Fruit fly (Drosophila melanogaster): Measurements from ENCODE around the gene CG3386.
A peak's percentile ranks its signal among the peaks of the same experiment; 100 is the strongest.

CG3386 gene

DNA sequence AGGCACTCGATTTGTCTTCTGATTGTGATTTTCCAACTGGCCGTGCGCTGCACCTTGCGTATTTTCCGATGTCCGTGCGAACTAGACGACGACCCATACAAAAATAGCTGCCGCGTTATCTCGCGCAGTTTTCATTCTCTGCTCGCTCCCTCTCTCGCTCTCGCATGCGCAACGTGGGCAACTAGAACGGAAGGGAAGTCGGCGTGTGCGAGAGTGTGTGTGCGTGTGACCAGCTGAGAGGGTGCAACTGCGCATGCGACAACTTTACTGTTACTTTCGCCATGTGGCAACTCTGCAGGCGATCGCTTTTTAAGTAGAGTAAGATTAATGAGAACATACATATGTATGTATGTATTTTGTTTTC is 3.2 kb upstream of the CG3386 start, which contains the start of gene ebd1 (continued):
- TF ChIP-seq CHES-1-like (GFP tag; optimal IDR thresholded peaks at IDR 0.05) (no peak), CG6813 (GFP tag; optimal IDR thresholded peaks at IDR 0.05) (no peak), gsb-n (tag; optimal IDR thresholded peaks at IDR 0.05) (no peak), sima (GFP tag; optimal IDR thresholded peaks at IDR 0.05) (no peak), lmd (GFP tag; IDR thresholded peaks at IDR 0.05) (no peak), CG17912 (GFP tag; optimal IDR thresholded peaks at IDR 0.05) (peak; percentile 7), CG6765 (GFP tag; optimal IDR thresholded peaks at IDR 0.05) (no peak), repo (GFP tag; optimal IDR thresholded peaks at IDR 0.05) (no peak), Ssrp (tag; optimal IDR thresholded peaks at IDR 0.05) (no peak), CG34224 (GFP tag; IDR thresholded peaks at IDR 0.05; ENCODE audit: partially characterized antibody) (0 out of 3 replicates have a peak, but pooled peaks have one; percentile 16), Atf3 (GFP tag; optimal IDR thresholded peaks at IDR 0.05) (no peak), Dek (tag; optimal IDR thresholded peaks at IDR 0.05) (no peak), slou (GFP tag; optimal IDR thresholded peaks at IDR 0.05) (no peak), CG8359 (GFP tag; optimal IDR thresholded peaks at IDR 0.05; ENCODE audit: borderline replicate concordance) (no peak), ato (GFP tag; IDR thresholded peaks at IDR 0.05; ENCODE audit: partially characterized antibody) (no peak), YL-1 (GFP tag; optimal IDR thresholded peaks at IDR 0.05) (peak; percentile 70), jing (GFP tag; optimal IDR thresholded peaks at IDR 0.05) (no peak), cad (GFP tag; optimal IDR thresholded peaks at IDR 0.05) (no peak), Stat92E (GFP tag; optimal IDR thresholded peaks at IDR 0.05) (no peak), CG12236 (GFP tag; optimal IDR thresholded peaks at IDR 0.05) (no peak), CG11093 (GFP tag; IDR thresholded peaks at IDR 0.05) (no peak), CG12219 (GFP tag; optimal IDR thresholded peaks at IDR 0.05) (no peak), H15 (GFP tag; IDR thresholded peaks at IDR 0.05) (no peak), CG2712 (tag; optimal IDR thresholded peaks at IDR 0.05) (peak; percentile 24), CG1233 (GFP tag; optimal IDR thresholded peaks at IDR 0.05) (no peak), CG16813 (GFP tag; IDR thresholded peaks at IDR 0.05; ENCODE audit: partially characterized antibody) (no peak), cg (GFP tag; optimal IDR thresholded peaks at IDR 0.05) (peak; percentile 94), fd3F (GFP tag; optimal IDR thresholded peaks at IDR 0.05) (no peak), corto (GFP tag; optimal IDR thresholded peaks at IDR 0.05) (no peak), zf30C (GFP tag; optimal IDR thresholded peaks at IDR 0.05) (no peak), aop (GFP tag; IDR thresholded peaks at IDR 0.05) (peak; percentile 34; the same call in 1 of the 2 replicates), HHEX (GFP tag; optimal IDR thresholded peaks at IDR 0.05) (no peak), seq (GFP tag; IDR thresholded peaks at IDR 0.05) (no peak), PHDP (tag; optimal IDR thresholded peaks at IDR 0.05) (peak; percentile 27), knrl (GFP tag; IDR thresholded peaks at IDR 0.05; ENCODE audit: partially characterized antibody) (no peak; the same call in 2 of the 3 replicates), cwo (GFP tag; optimal IDR thresholded peaks at IDR 0.05) (no peak), zfh1 (GFP tag; IDR thresholded peaks at IDR 0.05) (no peak), dysf (GFP tag; IDR thresholded peaks at IDR 0.05) (no peak), CG11247 (GFP tag; IDR thresholded peaks at IDR 0.05) (no peak), nom (GFP tag; optimal IDR thresholded peaks at IDR 0.05) (peak; percentile 51), caup (GFP tag; optimal IDR thresholded peaks at IDR 0.05; ENCODE audit: severe bottlenecking) (no peak), CG11085 (GFP tag; IDR thresholded peaks at IDR 0.05) (no peak), CG12155 (GFP tag; optimal IDR thresholded peaks at IDR 0.05) (no peak), Hmr (GFP tag; optimal IDR thresholded peaks at IDR 0.05) (no peak), CG4282 (GFP tag; optimal IDR thresholded peaks at IDR 0.05) (no peak), Bdp1 (GFP tag; optimal IDR thresholded peaks at IDR 0.05) (no peak), odd (GFP tag; optimal IDR thresholded peaks at IDR 0.05) (peak; percentile 47), ATbp (GFP tag; optimal IDR thresholded peaks at IDR 0.05) (no peak), schlank (tag; optimal IDR thresholded peaks at IDR 0.05) (no peak), HmgZ (tag; optimal IDR thresholded peaks at IDR 0.05) (no peak)
